Worm (Caenorhabditis elegans): ENCODE results near the gene lact-8.

DNA sequence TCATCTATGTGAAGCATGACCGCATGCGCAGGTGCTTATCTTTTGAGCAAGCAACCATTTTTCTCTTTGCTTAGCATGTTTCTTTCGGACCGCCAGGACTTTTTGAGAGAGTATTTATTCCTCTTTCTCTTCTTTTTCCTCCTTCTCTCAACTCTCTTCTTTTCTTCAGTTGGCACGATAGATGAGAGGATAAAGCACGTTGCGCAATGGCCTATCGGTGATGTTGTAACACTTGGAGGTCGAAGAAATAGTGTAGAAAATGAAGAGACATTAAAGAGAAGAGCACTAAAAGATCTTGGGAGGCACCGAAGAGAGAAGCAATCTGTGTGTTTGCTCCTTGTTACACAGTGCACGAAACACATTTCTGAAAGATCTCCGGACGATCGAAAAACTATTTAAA lies 9.7 kb downstream of the lact-8 start:
- no peak for TF ChIP-seq ama-1 (optimal IDR thresholded peaks at IDR 0.05)
- TF ChIP-seq F13C5.2 (tag; optimal IDR thresholded peaks at IDR 0.05), result peak; percentile 35

All from whole organism, early embryonic.